Worm (Caenorhabditis elegans): ENCODE data around the gene ZK688.7.

The ZK688.7 gene

DNA sequence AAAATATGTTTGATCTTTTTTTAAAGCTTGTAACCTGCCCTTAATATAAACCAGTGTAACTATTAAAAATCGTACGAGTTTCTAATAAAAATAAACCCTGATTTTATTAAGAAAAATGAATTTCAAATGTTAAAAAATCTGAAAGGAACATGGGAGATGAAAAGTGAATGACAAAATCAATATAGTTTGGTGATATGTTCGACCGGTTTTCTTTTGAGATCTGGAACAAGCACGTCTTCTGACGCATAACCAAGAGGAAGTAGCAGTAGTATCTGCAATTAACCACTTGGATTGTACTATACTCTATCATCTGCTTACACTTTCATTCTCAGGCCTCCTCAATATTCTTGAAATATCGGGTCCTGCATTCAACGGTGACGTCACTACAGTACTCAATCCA, 34.3 kb downstream of the ZK688.7 start:
- no peak for TF ChIP-seq R02D3.7 (tag; optimal IDR thresholded peaks at IDR 0.05)
- TF ChIP-seq unc-62 (GFP tag; optimal IDR thresholded peaks at IDR 0.05 in 1 of 2): peak in 1 of 2 experiments; percentile 93
- TF ChIP-seq unc-62 (tag; optimal IDR thresholded peaks at IDR 0.05): no peak

DNA sequence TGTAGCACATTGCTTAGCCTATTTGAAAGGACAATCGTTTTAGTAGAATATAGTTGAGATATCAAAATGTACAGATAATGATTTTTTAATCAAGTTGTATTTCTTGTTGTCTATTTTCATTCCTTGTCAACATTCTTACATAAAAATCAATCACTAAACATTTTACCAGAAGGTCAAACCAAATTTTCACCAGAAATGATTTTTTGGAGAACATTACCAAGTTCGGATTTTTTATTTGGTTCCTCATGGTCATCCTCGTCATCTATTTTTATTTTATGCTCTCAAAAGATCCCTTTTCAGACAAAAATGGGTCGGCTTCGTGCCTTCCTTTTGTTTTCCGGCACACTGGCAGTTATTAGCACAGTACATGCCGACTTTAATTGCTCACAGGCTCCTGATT, 38.0 kb downstream of the ZK688.7 start, which contains the start of gene tyr-1:
Gene tyr-1 (plus strand): TSS at position 301 of the 400 bp plus-strand sequence.
- no peak for TF ChIP-seq zip-2 (tag; optimal IDR thresholded peaks at IDR 0.05)
- no peak for TF ChIP-seq cey-2 (tag; optimal IDR thresholded peaks at IDR 0.05; ENCODE audit: borderline replicate concordance, insufficient read depth)
- no peak for TF ChIP-seq daf-19 (GFP tag; conservative IDR thresholded peaks at IDR 0.05)
- no peak for TF ChIP-seq nhr-42 (GFP tag; IDR thresholded peaks at IDR 0.05)
- no peak for TF ChIP-seq lsy-2 (tag; optimal IDR thresholded peaks at IDR 0.05)
- TF ChIP-seq nhr-48 (tag; optimal IDR thresholded peaks at IDR 0.05): no peak
- TF ChIP-seq vab-7 (GFP tag; IDR thresholded peaks at IDR 0.05): no peak

DNA sequence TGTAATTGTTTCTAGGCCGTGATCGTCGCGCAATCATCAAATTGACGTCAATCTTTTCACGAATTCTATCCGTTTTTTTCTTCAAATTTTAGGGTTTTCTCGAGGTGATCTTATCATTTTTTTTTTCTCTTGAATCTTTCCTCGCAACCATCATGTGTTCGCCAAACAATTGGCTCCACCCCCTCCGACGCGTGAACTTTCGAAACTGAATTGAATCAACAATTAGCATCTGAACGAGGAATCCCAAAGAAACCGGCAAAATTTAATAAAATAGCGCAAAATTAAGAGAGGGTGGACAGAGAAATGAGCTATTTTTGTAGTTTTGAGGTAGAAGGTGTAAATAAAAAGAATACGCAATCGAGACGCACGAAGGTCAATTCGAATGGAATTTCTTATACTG, 38.7 kb downstream of the ZK688.7 start:
- TF ChIP-seq hlh-30 (tag; optimal IDR thresholded peaks at IDR 0.05; ENCODE audit: insufficient read depth): peak; percentile 24
- TF ChIP-seq unc-62 (GFP tag; optimal IDR thresholded peaks at IDR 0.05 in 1 of 2): peak in 1 of 2 experiments; percentile 56
- no peak for TF ChIP-seq unc-62 (tag; optimal IDR thresholded peaks at IDR 0.05)
- TF ChIP-seq nhr-28 (tag; optimal IDR thresholded peaks at IDR 0.05): peak; percentile 48
- no peak for TF ChIP-seq zfp-3 (GFP tag; conservative IDR thresholded peaks at IDR 0.05)
- no peak for TF ChIP-seq F49E8.2 (tag; optimal IDR thresholded peaks at IDR 0.05; ENCODE audit: borderline replicate concordance)
- TF ChIP-seq hlh-11 (tag; optimal IDR thresholded peaks at IDR 0.05): no peak
- TF ChIP-seq zip-11 (GFP tag; IDR thresholded peaks at IDR 0.05): no peak
- TF ChIP-seq mdl-1 (tag; optimal IDR thresholded peaks at IDR 0.05): peak in 1 of 2 experiments; percentile 23

DNA sequence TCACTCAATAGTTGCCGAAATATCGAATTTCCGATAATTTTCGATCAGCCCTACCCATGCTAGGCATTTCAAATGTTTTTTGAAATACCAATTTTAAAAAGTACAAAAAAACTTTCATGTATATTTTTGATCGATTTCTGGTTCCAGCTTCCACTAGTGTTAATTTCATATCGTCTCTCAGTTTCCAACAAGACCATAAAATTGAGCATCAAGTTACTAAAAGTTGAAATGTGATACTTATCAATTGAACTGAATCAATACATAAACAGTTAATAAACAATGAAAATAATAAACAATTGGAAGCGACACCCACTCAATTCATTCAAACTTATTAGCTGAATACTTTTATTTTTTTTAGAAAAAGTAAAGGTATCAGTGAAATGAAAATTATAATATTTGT, 45.2 kb downstream of the ZK688.7 start, which contains the start of gene cup-4:
Gene cup-4 (plus strand): TSS at position 301 of the 400 bp plus-strand sequence.
- TF ChIP-seq ceh-62 (tag; optimal IDR thresholded peaks at IDR 0.05) (no peak), egl-27 (tag; optimal IDR thresholded peaks at IDR 0.05) (no peak), daf-12 (tag; optimal IDR thresholded peaks at IDR 0.05) (no peak), lir-3 (tag; optimal IDR thresholded peaks at IDR 0.05) (no peak), pqm-1 (tag; optimal IDR thresholded peaks at IDR 0.05) (no peak), nhr-237 (tag; optimal IDR thresholded peaks at IDR 0.05) (no peak), tag-97 (GFP tag; IDR thresholded peaks at IDR 0.05) (no peak), hlh-30 (tag; optimal IDR thresholded peaks at IDR 0.05; ENCODE audit: insufficient read depth) (no peak), lin-15B (tag; optimal IDR thresholded peaks at IDR 0.05) (no peak), zfp-2 (tag; optimal IDR thresholded peaks at IDR 0.05) (no peak), nhr-28 (tag; optimal IDR thresholded peaks at IDR 0.05) (no peak), dve-1 (tag; optimal IDR thresholded peaks at IDR 0.05; ENCODE audit: insufficient read depth) (no peak), fos-1 (tag; optimal IDR thresholded peaks at IDR 0.05) (no peak)

DNA sequence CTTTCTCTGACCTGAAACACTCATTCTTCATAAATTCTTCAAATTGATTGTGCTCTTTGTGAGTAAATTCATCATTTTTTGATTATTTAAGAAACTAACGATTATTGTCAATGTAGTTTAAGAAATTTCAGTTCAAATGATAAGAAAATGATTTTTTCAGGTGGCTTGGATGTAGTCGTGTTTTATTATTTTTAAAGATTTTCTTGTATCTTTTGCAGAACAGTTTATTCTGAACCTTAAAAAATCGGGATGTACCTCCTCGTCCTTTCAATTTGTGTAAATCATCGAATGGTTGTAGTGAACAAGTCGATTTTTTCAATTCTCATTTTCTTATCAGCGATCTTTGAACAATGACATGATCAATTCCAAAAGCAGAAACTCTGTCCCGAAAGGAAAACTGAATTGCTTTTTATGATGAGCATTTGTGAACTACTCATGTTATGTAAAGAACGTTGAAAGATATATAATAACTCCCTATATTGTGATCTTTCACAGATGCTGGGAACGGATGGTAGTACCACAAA, 46.1 kb downstream of the ZK688.7 start, which contains the start of gene slc-17.3:
Gene slc-17.3 (minus strand): TSS at position 51 of the 524 bp plus-strand sequence.
- TF ChIP-seq nhr-77 (tag; optimal IDR thresholded peaks at IDR 0.05): peak; percentile 16
- TF ChIP-seq fkh-10 (GFP tag; optimal IDR thresholded peaks at IDR 0.05): no peak
- no peak for TF ChIP-seq ztf-7 (tag; optimal IDR thresholded peaks at IDR 0.05)
- no peak for TF ChIP-seq nhr-10 (tag; optimal IDR thresholded peaks at IDR 0.05)
- no peak for TF ChIP-seq lin-13 (GFP tag; optimal IDR thresholded peaks at IDR 0.05)
- no peak for TF ChIP-seq duxl-1 (tag; optimal IDR thresholded peaks at IDR 0.05; ENCODE audit: poor library complexity)
- no peak for TF ChIP-seq madf-9 (GFP tag; conservative IDR thresholded peaks at IDR 0.05)
- peak; percentile 31 for TF ChIP-seq aha-1 (tag)
- no peak for TF ChIP-seq lin-38 (GFP tag; IDR thresholded peaks at IDR 0.05)
- peak; percentile 1 for TF ChIP-seq pqm-1 (tag; optimal IDR thresholded peaks at IDR 0.05)
- TF ChIP-seq nhr-28 (tag; optimal IDR thresholded peaks at IDR 0.05): peak; percentile 44

Measured in whole organism, L4 larva.